Fruit fly (Drosophila melanogaster): ENCODE data around the gene CG7330.

CG7330 gene

dm6 chr3L:18162174-18162690 lies 13.5 kb downstream of the CG7330 start, which contains the start of gene CG13699 (continued):
- no peak for TF ChIP-seq Eip93F (GFP tag; optimal IDR thresholded peaks at IDR 0.05)
- TF ChIP-seq CG11762 (GFP tag; optimal IDR thresholded peaks at IDR 0.05; ENCODE audit: insufficient read depth): no peak
- TF ChIP-seq CG3032 (tag; optimal IDR thresholded peaks at IDR 0.05): no peak
- TF ChIP-seq CG1621 (tag; optimal IDR thresholded peaks at IDR 0.05): peak; percentile 25
- TF ChIP-seq CG6276 (GFP tag; optimal IDR thresholded peaks at IDR 0.05): no peak
- TF ChIP-seq CG8119 (GFP tag; IDR thresholded peaks at IDR 0.05): 0 out of 3 replicates have a peak, but pooled peaks have one; percentile 16
- no peak for TF ChIP-seq fkh (GFP tag; optimal IDR thresholded peaks at IDR 0.05)
- no peak for TF ChIP-seq Hr39 (GFP tag; optimal IDR thresholded peaks at IDR 0.05)
- TF ChIP-seq eg (GFP tag; IDR thresholded peaks at IDR 0.05): no peak
- TF ChIP-seq fd59A (GFP tag; optimal IDR thresholded peaks at IDR 0.05): no peak
- TF ChIP-seq esn (GFP tag; optimal IDR thresholded peaks at IDR 0.05): no peak
- TF ChIP-seq CG6792 (GFP tag; optimal IDR thresholded peaks at IDR 0.05): no peak
- TF ChIP-seq salr (GFP tag; optimal IDR thresholded peaks at IDR 0.05): no peak
- TF ChIP-seq CG3919 (GFP tag; optimal IDR thresholded peaks at IDR 0.05): no peak
- TF ChIP-seq Sox15 (GFP tag; optimal IDR thresholded peaks at IDR 0.05): no peak
- peak; percentile 97 for TF ChIP-seq Blimp-1 (GFP tag; optimal IDR thresholded peaks at IDR 0.05)
- TF ChIP-seq Met (GFP tag; optimal IDR thresholded peaks at IDR 0.05): no peak
- no peak for TF ChIP-seq CG6808 (GFP tag; optimal IDR thresholded peaks at IDR 0.05)
- TF ChIP-seq Gug (GFP tag; IDR thresholded peaks at IDR 0.05): no peak
- TF ChIP-seq CG8319 (GFP tag; optimal IDR thresholded peaks at IDR 0.05): no peak
- TF ChIP-seq acj6 (GFP tag; optimal IDR thresholded peaks at IDR 0.05): no peak
- no peak for TF ChIP-seq CG31627 (GFP tag; optimal IDR thresholded peaks at IDR 0.05)
- no peak for TF ChIP-seq CG8632 (GFP tag; optimal IDR thresholded peaks at IDR 0.05)
- no peak for TF ChIP-seq achi (GFP tag; optimal IDR thresholded peaks at IDR 0.05)
- TF ChIP-seq CG6854 (GFP tag; optimal IDR thresholded peaks at IDR 0.05): peak; percentile 88
- TF ChIP-seq dac (GFP tag; optimal IDR thresholded peaks at IDR 0.05): no peak
- TF ChIP-seq CG10669 (GFP tag; optimal IDR thresholded peaks at IDR 0.05): no peak
- TF ChIP-seq OdsH (GFP tag; optimal IDR thresholded peaks at IDR 0.05): no peak
- TF ChIP-seq lz (GFP tag; optimal IDR thresholded peaks at IDR 0.05): no peak

dm6 chr3L:18163127-18163526 lies 14.4 kb downstream of the CG7330 start:
- no peak for TF ChIP-seq Eip93F (GFP tag; optimal IDR thresholded peaks at IDR 0.05)
- TF ChIP-seq pdm3 (GFP tag; optimal IDR thresholded peaks at IDR 0.05): no peak
- TF ChIP-seq CG8632 (GFP tag; optimal IDR thresholded peaks at IDR 0.05): no peak
- TF ChIP-seq Eip75B (GFP tag; optimal IDR thresholded peaks at IDR 0.05): no peak
- no peak for TF ChIP-seq lz (GFP tag; optimal IDR thresholded peaks at IDR 0.05)
- TF ChIP-seq CG15336 (GFP tag; IDR thresholded peaks at IDR 0.05): no peak
- TF ChIP-seq CG11762 (GFP tag; optimal IDR thresholded peaks at IDR 0.05; ENCODE audit: insufficient read depth): no peak
- no peak for TF ChIP-seq fd85E (GFP tag; optimal IDR thresholded peaks at IDR 0.05)
- TF ChIP-seq fd59A (GFP tag; optimal IDR thresholded peaks at IDR 0.05): no peak
- TF ChIP-seq Blimp-1 (GFP tag; optimal IDR thresholded peaks at IDR 0.05): no peak

- TF ChIP-seq CG3032 (tag; optimal IDR thresholded peaks at IDR 0.05): no peak
- peak; percentile 62 for TF ChIP-seq Eip78C (GFP tag)
Measured at dm6 chr3L:18164804-18165203, 16.1 kb downstream of the CG7330 start.

dm6 chr3L:18166977-18167528 lies 18.3 kb downstream of the CG7330 start:
- no peak for TF ChIP-seq dac (GFP tag; optimal IDR thresholded peaks at IDR 0.05)

dm6 chr3L:18171093-18171492 lies 22.4 kb downstream of the CG7330 start:
- TF ChIP-seq pdm3 (GFP tag; optimal IDR thresholded peaks at IDR 0.05) (no peak), CG10631 (GFP tag; optimal IDR thresholded peaks at IDR 0.05) (no peak), OdsH (GFP tag; optimal IDR thresholded peaks at IDR 0.05) (no peak), ss (GFP tag; optimal IDR thresholded peaks at IDR 0.05) (peak in 1 of 2 experiments; percentile 9)
